Fruit fly (Drosophila melanogaster) whole organism, adult: Measurements from ENCODE around the gene CG31122.

Source experiments
- CG11617 ChIP-seq: fragments of 200-800 bp; sonication (Bioruptor generic); optimal IDR thresholded peaks from 2 replicates; lab custom pipeline; 2017; ENCODE audit warnings: mild to moderate bottlenecking, missing biosample characterization, missing genetic modification reagents, missing genetic modification characterization
- CG12768 ChIP-seq: fragments of 200-800 bp; sonication (Bioruptor generic); optimal IDR thresholded peaks from 2 replicates; lab custom pipeline; 2017; ENCODE audit warnings: missing biosample characterization, missing genetic modification characterization, mild to moderate bottlenecking, moderate library complexity, missing genetic modification reagents
- CG14711 ChIP-seq: fragments of 200-800 bp; sonication (Bioruptor generic); optimal IDR thresholded peaks from 2 replicates; lab custom pipeline; 2018; ENCODE audit warnings: missing biosample characterization, mild to moderate bottlenecking, missing genetic modification characterization, moderate library complexity
- CG1620 ChIP-seq: fragments of 200-800 bp; sonication (Bioruptor generic); optimal IDR thresholded peaks from 2 replicates; lab custom pipeline; 2016; ENCODE audit warnings: missing biosample characterization, missing genetic modification characterization
- CG33017 ChIP-seq: fragments of 200-800 bp; sonication (Bioruptor generic); optimal IDR thresholded peaks from 2 replicates; lab custom pipeline; 2018; ENCODE audit warnings: missing biosample characterization, mild to moderate bottlenecking, missing genetic modification characterization, moderate library complexity
- CG5204 ChIP-seq: fragments of 200-800 bp; sonication (Bioruptor generic); optimal IDR thresholded peaks from 2 replicates; lab custom pipeline; 2016; ENCODE audit warnings: missing biosample characterization, missing genetic modification characterization
- CG7045 ChIP-seq: fragments of 200-800 bp; sonication (Bioruptor generic); optimal IDR thresholded peaks from 2 replicates; lab custom pipeline; 2017; ENCODE audit warnings: missing biosample characterization, mild to moderate bottlenecking, missing genetic modification characterization
- CG7101 ChIP-seq: fragments of 200-800 bp; sonication (Bioruptor generic); optimal IDR thresholded peaks from 2 replicates; lab custom pipeline; 2018; ENCODE audit warnings: missing biosample characterization, mild to moderate bottlenecking, missing genetic modification characterization, moderate library complexity
- Clk ChIP-seq: fragments of 200-800 bp; sonication (Bioruptor generic); optimal IDR thresholded peaks from 2 replicates; lab custom pipeline; 2017; ENCODE audit warnings: missing biosample characterization, missing genetic modification characterization
- Crg-1 ChIP-seq: fragments of 200-800 bp; sonication (Bioruptor generic); optimal IDR thresholded peaks from 2 replicates; lab custom pipeline; 2016; ENCODE audit warnings: missing biosample characterization, missing genetic modification characterization
- Hr96 ChIP-seq: fragments of 200-800 bp; sonication (Bioruptor generic); optimal IDR thresholded peaks from 2 replicates; lab custom pipeline; 2016; ENCODE audit warnings: missing biosample characterization, missing genetic modification characterization
- Mnt ChIP-seq: fragments of 200-800 bp; sonication (Bioruptor generic); optimal IDR thresholded peaks from 2 replicates; lab custom pipeline; 2016; ENCODE audit warnings: missing biosample characterization, mild to moderate bottlenecking, missing genetic modification characterization
- bab1 ChIP-seq: fragments of 200-800 bp; sonication (Bioruptor generic); optimal IDR thresholded peaks from 3 replicates; lab custom pipeline; 2019; ENCODE audit warnings: missing biosample characterization, mild to moderate bottlenecking, missing genetic modification characterization, moderate library complexity
- cic ChIP-seq: fragments of 200-800 bp; sonication (Bioruptor generic); optimal IDR thresholded peaks from 2 replicates; lab custom pipeline; 2017; ENCODE audit warnings: missing biosample characterization, mild to moderate bottlenecking, missing genetic modification characterization, moderate library complexity
- cnc ChIP-seq, 2 experiments: fragments of >200 bp; optimal IDR thresholded peaks; 2 replicates each; lab custom pipeline; 2017
- kay ChIP-seq: fragments of 200-800 bp; sonication (Bioruptor generic); peaks from one replicate; lab custom pipeline; 2016; ENCODE audit warnings: missing biosample characterization, missing genetic modification characterization, borderline replicate concordance
- ovo ChIP-seq: fragments of 200-800 bp; sonication (Bioruptor generic); optimal IDR thresholded peaks from 2 replicates; lab custom pipeline; 2016; ENCODE audit warnings: missing biosample characterization, missing genetic modification characterization
- pad ChIP-seq: fragments of 200-800 bp; sonication (Bioruptor generic); optimal IDR thresholded peaks from 3 replicates; lab custom pipeline; 2017; ENCODE audit warnings: missing biosample characterization, missing genetic modification characterization, mild to moderate bottlenecking, moderate library complexity, missing genetic modification reagents
- tj ChIP-seq: fragments of 200-800 bp; sonication (Bioruptor generic); optimal IDR thresholded peaks from 3 replicates; lab custom pipeline; 2017; ENCODE audit warnings: missing biosample characterization, mild to moderate bottlenecking, missing genetic modification characterization, moderate library complexity
- toe ChIP-seq: fragments of 200-800 bp; sonication (Bioruptor generic); optimal IDR thresholded peaks from 2 replicates; lab custom pipeline; 2016; ENCODE audit warnings: missing biosample characterization, missing genetic modification characterization

The CG31122 gene

DNA sequence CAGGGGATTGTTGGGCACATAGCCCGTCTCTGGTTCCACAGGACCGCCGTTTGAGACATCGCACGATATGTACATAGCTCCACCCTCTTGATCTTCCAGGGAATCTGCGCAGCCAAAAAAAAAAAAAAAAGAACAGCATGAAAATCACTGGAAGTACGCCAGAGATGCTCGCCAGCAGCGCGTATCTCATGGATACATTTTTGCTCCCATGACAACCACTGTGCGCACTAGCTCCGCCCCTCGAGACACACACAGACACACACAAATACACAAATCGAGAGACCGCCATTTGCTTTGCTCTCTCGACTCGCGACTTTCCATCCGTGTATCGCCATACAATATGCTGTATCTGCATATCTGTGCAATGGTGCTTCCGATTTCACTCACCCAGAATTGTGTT lies 41.3 kb downstream of the CG31122 start:
- TF ChIP-seq CG1620 (no peak), tj (peak; percentile 22), CG11617 (GFP tag; lab: Kevin White, UChicago) (no peak), cnc (optimal IDR thresholded peaks at IDR 0.05; lab: Kevin White, UChicago) (no peak)

- TF ChIP-seq CG1620 (no peak), CG11617 (GFP tag; lab: Kevin White, UChicago) (no peak), cic (no peak), pad (no peak), toe (no peak), Clk (GFP tag; lab: Kevin White, UChicago) (no peak), CG33017 (tag; lab: Kevin White, UChicago) (no peak), Crg-1 (GFP tag; lab: Kevin White, UChicago) (no peak), CG12768 (GFP tag; lab: Kevin White, UChicago) (no peak), cnc (optimal IDR thresholded peaks at IDR 0.05; lab: Kevin White, UChicago) (no peak), bab1 (GFP tag; lab: Kevin White, UChicago) (no peak), tj (no peak), kay (GFP tag; lab: Kevin White, UChicago) (no peak), ovo (GFP tag; lab: Kevin White, UChicago) (no peak), CG7101 (tag; lab: Kevin White, UChicago) (no peak), CG7045 (GFP tag; lab: Kevin White, UChicago) (no peak), CG14711 (tag; lab: Kevin White, UChicago) (no peak), CG5204 (GFP tag; lab: Kevin White, UChicago) (no peak)
These were observed 44.1 kb downstream of the CG31122 start for dm6 chr3R:18368595-18368994.

DNA sequence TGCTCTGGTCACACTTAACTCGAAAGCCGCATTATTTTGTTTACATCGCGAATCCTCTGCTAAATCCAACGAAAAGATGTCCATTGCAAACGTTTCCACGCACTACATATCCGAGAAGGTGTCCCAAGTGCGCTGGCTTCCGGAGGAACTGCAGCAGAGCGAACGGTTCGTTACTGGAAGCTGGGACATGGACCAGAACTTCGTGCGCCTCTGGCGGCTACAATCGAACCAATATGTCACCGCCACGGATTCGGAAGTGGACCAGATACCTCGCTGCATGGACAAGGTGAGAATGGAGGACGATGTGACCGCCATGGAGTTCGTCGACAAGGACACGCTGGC lies 46.1 kb downstream of the CG31122 start:
- TF ChIP-seq cic (no peak), CG7045 (GFP tag; lab: Kevin White, UChicago) (no peak), Mnt (GFP tag; lab: Kevin White, UChicago) (no peak)

DNA sequence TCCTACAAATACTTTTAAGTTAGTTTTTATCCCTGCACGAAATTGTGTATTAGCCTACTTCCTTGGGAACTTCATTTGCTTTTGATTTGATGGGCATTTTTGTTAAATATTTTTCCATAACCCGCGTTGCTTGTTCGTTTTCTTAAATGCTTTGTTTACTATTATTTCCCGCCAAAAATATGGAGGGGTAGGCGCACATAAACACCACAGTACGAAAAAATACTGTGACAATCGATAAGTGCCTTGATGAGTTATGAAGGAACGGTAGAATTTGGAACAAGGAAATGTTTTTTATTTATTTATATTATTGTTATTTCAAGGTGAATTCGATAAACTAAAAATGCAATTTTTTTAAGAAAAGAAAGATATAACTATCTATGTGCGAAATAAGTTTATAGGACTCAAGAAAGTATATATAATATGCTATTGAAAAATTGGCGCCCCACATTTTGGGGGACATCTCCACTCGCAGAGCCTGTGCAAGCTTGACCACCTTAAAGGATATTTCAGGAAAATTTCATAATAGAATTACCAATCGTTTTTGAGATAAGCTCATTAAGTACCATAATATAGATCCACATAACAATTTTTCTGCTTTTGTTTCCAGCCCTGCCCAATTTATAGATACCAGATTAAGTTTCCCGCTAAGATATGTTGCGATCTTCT lies 46.6 kb downstream of the CG31122 start, which contains the start of the genes WRNexo and Nup43:
TSS of gene WRNexo (minus strand) at position 185 of the 666 bp plus-strand sequence.
TSS of gene Nup43 (plus strand) at position 661 of the 666 bp plus-strand sequence.
- TF ChIP-seq bab1 (GFP tag; lab: Kevin White, UChicago): peak; percentile 26
- TF ChIP-seq Crg-1 (GFP tag; lab: Kevin White, UChicago): no peak
- peak; percentile 32 for TF ChIP-seq Hr96
- peak; percentile 18 for TF ChIP-seq CG7045 (GFP tag; lab: Kevin White, UChicago)
- TF ChIP-seq pad: peak; percentile 96
- TF ChIP-seq CG5204 (GFP tag; lab: Kevin White, UChicago): peak; percentile 34
- TF ChIP-seq toe: peak; percentile 35
- TF ChIP-seq cnc (optimal IDR thresholded peaks at IDR 0.05; lab: Kevin White, UChicago): no peak

DNA sequence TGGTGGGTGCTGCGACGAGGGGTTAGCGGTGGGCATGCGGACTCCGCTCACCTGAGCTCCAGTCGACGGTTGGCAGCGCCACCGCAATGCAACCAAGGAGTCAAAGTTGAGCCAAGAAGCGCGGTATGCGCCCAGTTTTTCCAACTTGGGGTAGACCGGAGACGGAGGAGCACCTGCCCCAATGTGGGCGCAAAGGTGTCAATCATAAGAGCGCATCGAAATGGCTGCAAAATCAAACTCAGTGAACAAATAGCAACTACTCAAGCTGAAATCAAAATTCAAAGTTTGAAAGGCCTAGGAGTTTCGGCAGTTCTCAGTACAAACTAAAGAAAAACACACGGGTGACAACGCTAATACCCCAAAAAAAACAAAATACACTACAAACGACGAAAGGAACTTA lies 51.0 kb downstream of the CG31122 start, which contains the start of gene hmw:
TSS of gene hmw (plus strand) at position 301 of the 400 bp plus-strand sequence.
- TF ChIP-seq CG12768 (GFP tag; lab: Kevin White, UChicago): no peak
- TF ChIP-seq ovo (GFP tag; lab: Kevin White, UChicago): no peak
- TF ChIP-seq bab1 (GFP tag; lab: Kevin White, UChicago): no peak
- no peak for TF ChIP-seq pad

- TF ChIP-seq Mnt (GFP tag; lab: Kevin White, UChicago) (peak; percentile 2), CG7045 (GFP tag; lab: Kevin White, UChicago) (peak; percentile 28), CG7101 (tag; lab: Kevin White, UChicago) (no peak)
These were observed 51.9 kb downstream of the CG31122 start, which contains the start of gene CG15803 for dm6 chr3R:18360630-18361260. Gene CG15803 (minus strand): TSS chr3R:18360728.
